Worm (Caenorhabditis elegans): ENCODE data around the gene C35D10.10.

ce11 chrIII:4842173-4842572 lies 19.4 kb downstream of the C35D10.10 start, which contains the start of gene clec-156:
- no peak for TF ChIP-seq lin-15B (tag; optimal IDR thresholded peaks at IDR 0.05)
- TF ChIP-seq mdl-1 (tag; optimal IDR thresholded peaks at IDR 0.05): no peak
- TF ChIP-seq F16B12.6 (tag; optimal IDR thresholded peaks at IDR 0.05): no peak
- no peak for TF ChIP-seq nhr-90 (tag; optimal IDR thresholded peaks at IDR 0.05; ENCODE audit: poor library complexity)
- TF ChIP-seq nhr-84 (tag; optimal IDR thresholded peaks at IDR 0.05): no peak
- no peak for TF ChIP-seq unc-86 (tag; optimal IDR thresholded peaks at IDR 0.05)

Measured in whole organism, L1 larva.